Worm (Caenorhabditis elegans): ENCODE measurements around the gene Y47D7A.17.

ce11 chrV:4423087-4423486, 11.5 kb upstream of the Y47D7A.17 start:
- TF ChIP-seq unc-39 (tag; optimal IDR thresholded peaks at IDR 0.05): no peak
- TF ChIP-seq pha-4 (tag; optimal IDR thresholded peaks at IDR 0.05): no peak
- no peak for TF ChIP-seq nhr-28 (tag; optimal IDR thresholded peaks at IDR 0.05)
- no peak for TF ChIP-seq snpc-4 (tag; optimal IDR thresholded peaks at IDR 0.05)
- TF ChIP-seq nhr-237 (tag; optimal IDR thresholded peaks at IDR 0.05): no peak
- TF ChIP-seq mep-1 (tag; optimal IDR thresholded peaks at IDR 0.05): no peak
- no peak for TF ChIP-seq ztf-11 (tag; optimal IDR thresholded peaks at IDR 0.05)
- TF ChIP-seq lin-13 (tag; optimal IDR thresholded peaks at IDR 0.05): no peak

Measured in whole organism, mixed stage, embryonic.